Worm (Caenorhabditis elegans) whole organism, mixed stage, embryonic: ENCODE data around the gene F07C4.10.

Source experiments
- ceh-39 ChIP-seq: fragments of 150-350 bp; optimal IDR thresholded peaks from 2 replicates; lab custom pipeline; 2014; ENCODE audit warnings: missing biosample characterization, missing genetic modification characterization
- ces-1 ChIP-seq: fragments of 150-350 bp; optimal IDR thresholded peaks from 2 replicates; lab custom pipeline; 2014; ENCODE audit warnings: missing biosample characterization, missing genetic modification reagents, missing genetic modification characterization
- elt-3 ChIP-seq: fragments of 150-350 bp; optimal IDR thresholded peaks from 2 replicates; lab custom pipeline; 2014; ENCODE audit warnings: missing biosample characterization, missing genetic modification characterization
- lin-13 ChIP-seq: fragments of 150-350 bp; optimal IDR thresholded peaks from 2 replicates; lab custom pipeline; 2014; ENCODE audit warnings: missing biosample characterization, missing genetic modification characterization
- lin-32 ChIP-seq: fragments of 200-800 bp; sonication (Bioruptor generic); optimal IDR thresholded peaks from 2 replicates; lab custom pipeline; 2018; ENCODE audit warnings: mild to moderate bottlenecking, missing genetic modification characterization, missing compliant biosample characterization
- mab-5 ChIP-seq: fragments of 150-350 bp; optimal IDR thresholded peaks from 2 replicates; lab custom pipeline; 2014; ENCODE audit warnings: missing biosample characterization, missing genetic modification characterization
- nhr-12 ChIP-seq: fragments of 150-350 bp; optimal IDR thresholded peaks from 2 replicates; lab custom pipeline; 2014; ENCODE audit warnings: missing biosample characterization, missing genetic modification characterization
- nhr-237 ChIP-seq: fragments of 150-350 bp; optimal IDR thresholded peaks from 2 replicates; lab custom pipeline; 2014; ENCODE audit warnings: missing biosample characterization, missing genetic modification characterization
- nhr-28 ChIP-seq: fragments of 150-350 bp; optimal IDR thresholded peaks from 2 replicates; lab custom pipeline; 2014; ENCODE audit warnings: missing biosample characterization, missing genetic modification characterization
- pha-4 ChIP-seq: fragments of 150-350 bp; optimal IDR thresholded peaks from 2 replicates; lab custom pipeline; 2018; ENCODE audit warnings: missing biosample characterization, missing genetic modification reagents, missing genetic modification characterization
- unc-62 ChIP-seq: fragments of 150-350 bp; optimal IDR thresholded peaks from 2 replicates; lab custom pipeline; 2014; ENCODE audit warnings: missing biosample characterization, missing genetic modification reagents, missing genetic modification characterization

DNA sequence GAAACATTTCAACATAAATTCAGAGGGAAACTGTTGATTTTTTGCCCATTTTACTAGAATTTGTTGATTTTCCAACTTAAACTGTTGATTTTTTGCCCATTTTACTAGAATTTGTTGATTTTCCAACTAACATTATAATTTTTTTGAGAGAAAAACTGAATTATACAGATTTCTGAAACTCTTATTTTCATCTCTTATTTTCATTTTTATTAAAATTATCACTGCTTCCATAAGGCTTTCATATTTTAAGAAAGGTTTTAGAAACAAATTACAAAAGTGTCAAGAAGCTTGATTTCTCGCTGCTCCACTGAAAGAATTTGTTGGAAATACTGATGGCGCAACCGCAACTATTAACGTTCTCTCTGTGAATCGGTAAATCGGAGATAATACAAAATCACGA lies 10.3 kb upstream of the F07C4.10 start:
- TF ChIP-seq nhr-12 (tag; lab: Kevin White, UChicago) (no peak), unc-62 (GFP tag; lab: Kevin White, UChicago) (no peak), elt-3 (tag; lab: Kevin White, UChicago) (no peak), lin-13 (no peak), pha-4 (tag; lab: Kevin White, UChicago) (no peak), ces-1 (GFP tag; lab: Kevin White, UChicago) (no peak), mab-5 (tag; lab: Kevin White, UChicago) (no peak), nhr-28 (tag; lab: Kevin White, UChicago) (no peak), nhr-237 (tag; lab: Kevin White, UChicago) (no peak), lin-32 (GFP tag; lab: Kevin White, UChicago) (no peak), ceh-39 (no peak)
